Fruit fly (Drosophila melanogaster) whole organism, embryonic: Measurements from ENCODE around the gene Ir87a.
A peak's percentile ranks its signal among the peaks of the same experiment; 100 is the strongest.

Experiments
- Bteb2 ChIP-seq: fragments of 200-800 bp; sonication (Bioruptor generic); optimal IDR thresholded peaks from 2 replicates; lab custom pipeline; 2016; ENCODE audit warnings: missing biosample characterization, missing genetic modification characterization
- CG12219 ChIP-seq: fragments of 200-800 bp; sonication (Bioruptor generic); optimal IDR thresholded peaks from 3 replicates; lab custom pipeline; 2018; ENCODE audit warnings: missing biosample characterization, mild to moderate bottlenecking, missing genetic modification characterization
- CG12236 ChIP-seq: fragments of 200-800 bp; sonication (Bioruptor generic); optimal IDR thresholded peaks from 2 replicates; lab custom pipeline; 2016; ENCODE audit warnings: missing biosample characterization, missing genetic modification characterization
- CG1529 ChIP-seq: fragments of 200-800 bp; sonication (Bioruptor generic); optimal IDR thresholded peaks from 3 replicates; lab custom pipeline; 2018; ENCODE audit warnings: missing biosample characterization, missing genetic modification characterization
- CG16815 ChIP-seq: fragments of 200-800 bp; sonication (Bioruptor generic); optimal IDR thresholded peaks from 3 replicates; lab custom pipeline; 2017; ENCODE audit warnings: missing biosample characterization, mild to moderate bottlenecking, missing genetic modification characterization
- CG2199 ChIP-seq: fragments of 200-800 bp; sonication (Bioruptor generic); IDR thresholded peaks from 3 replicates; pipeline ENCODE4 v1.3.6; 2022; ENCODE audit warnings: missing biosample characterization, missing genetic modification characterization
- CG2678 ChIP-seq: fragments of 200-800 bp; sonication (Bioruptor generic); optimal IDR thresholded peaks from 3 replicates; lab custom pipeline; 2019; ENCODE audit warnings: missing biosample characterization, mild to moderate bottlenecking, missing genetic modification characterization, moderate library complexity
- CG2712 ChIP-seq: fragments of 200-800 bp; optimal IDR thresholded peaks from 3 replicates; lab custom pipeline; 2019; ENCODE audit warnings: missing biosample characterization, mild to moderate bottlenecking, missing genetic modification characterization, moderate library complexity
- CG2889 ChIP-seq: fragments of 200-800 bp; sonication (Bioruptor generic); IDR thresholded peaks from 3 replicates; pipeline ENCODE4 v1.3.6; 2022; ENCODE audit warnings: missing biosample characterization, missing genetic modification characterization
- CG30431 ChIP-seq: fragments of 200-800 bp; sonication (Bioruptor generic); optimal IDR thresholded peaks from 2 replicates; lab custom pipeline; 2017; ENCODE audit warnings: missing biosample characterization, missing genetic modification characterization
- CG31388 ChIP-seq: fragments of 200-800 bp; sonication (Bioruptor generic); optimal IDR thresholded peaks from 2 replicates; lab custom pipeline; 2016; ENCODE audit warnings: missing biosample characterization, missing genetic modification characterization
- CG3407 ChIP-seq: fragments of 200-800 bp; sonication (Bioruptor generic); optimal IDR thresholded peaks from 2 replicates; lab custom pipeline; 2018; ENCODE audit warnings: missing biosample characterization, mild to moderate bottlenecking, missing genetic modification characterization
- CG7357 ChIP-seq: fragments of 200-800 bp; sonication (Bioruptor generic); IDR thresholded peaks from 3 replicates; pipeline ENCODE4 v1.3.6; 2022; ENCODE audit warnings: missing biosample characterization, missing genetic modification characterization
- CG8281 ChIP-seq: fragments of 200-800 bp; sonication (Bioruptor generic); optimal IDR thresholded peaks from 2 replicates; lab custom pipeline; 2018; ENCODE audit warnings: missing biosample characterization, mild to moderate bottlenecking, missing genetic modification characterization, moderate library complexity
- CG8765 ChIP-seq: fragments of 200-800 bp; sonication (Bioruptor generic); IDR thresholded peaks from 2 replicates; pipeline ENCODE4 v1.3.6; 2022; ENCODE audit warnings: missing biosample characterization, missing genetic modification characterization
- CoRest ChIP-seq: fragments of 200-800 bp; sonication (Bioruptor generic); optimal IDR thresholded peaks from 3 replicates; lab custom pipeline; 2018; ENCODE audit warnings: missing biosample characterization, mild to moderate bottlenecking, missing genetic modification characterization, moderate library complexity
- Elba2 ChIP-seq: fragments of 200-800 bp; sonication (Bioruptor generic); optimal IDR thresholded peaks from 3 replicates; lab custom pipeline; 2016; ENCODE audit warnings: missing biosample characterization, missing genetic modification characterization
- H2.0 ChIP-seq: fragments of 200-800 bp; sonication (Bioruptor generic); IDR thresholded peaks from 2 replicates; pipeline ENCODE4 v1.3.6; 2022; ENCODE audit warnings: missing biosample characterization, missing genetic modification characterization
- HLH54F ChIP-seq: fragments of 200-800 bp; sonication (Bioruptor generic); optimal IDR thresholded peaks from 3 replicates; lab custom pipeline; 2016; ENCODE audit warnings: missing biosample characterization, missing genetic modification characterization
- Hr78 ChIP-seq, 2 experiments: fragments of 200-800 bp in 1 of 2; fragments of >200 bp in 1 of 2; sonication (Bioruptor generic) in 1 of 2; optimal IDR thresholded peaks; 2 replicates each; lab custom pipeline; 2017 to 2019; ENCODE audit warnings: missing biosample characterization in 2 of 2, missing genetic modification characterization in 2 of 2, mild to moderate bottlenecking in 1 of 2, moderate library complexity in 1 of 2
- Hsf ChIP-seq: fragments of 200-800 bp; sonication (Bioruptor generic); optimal IDR thresholded peaks from 3 replicates; lab custom pipeline; 2016; ENCODE audit warnings: missing biosample characterization, missing genetic modification characterization
- Mad ChIP-seq: fragments of 200-800 bp; sonication (Bioruptor generic); optimal IDR thresholded peaks from 2 replicates; lab custom pipeline; 2016; ENCODE audit warnings: missing biosample characterization, missing genetic modification characterization
- Nf-YA ChIP-seq: fragments of 200-800 bp; sonication (Bioruptor generic); IDR thresholded peaks from 2 replicates; pipeline ENCODE4 v1.3.6; 2022; ENCODE audit warnings: missing biosample characterization, missing genetic modification characterization
- Nf-YB ChIP-seq: fragments of 200-800 bp; sonication (Bioruptor generic); optimal IDR thresholded peaks from 3 replicates; lab custom pipeline; 2019; ENCODE audit warnings: missing biosample characterization, mild to moderate bottlenecking, missing genetic modification characterization, moderate library complexity
- Sry-δ ChIP-seq: fragments of 200-800 bp; sonication (Bioruptor generic); optimal IDR thresholded peaks from 2 replicates; lab custom pipeline; 2016; ENCODE audit warnings: missing biosample characterization, missing genetic modification characterization
- Taf1 ChIP-seq: fragments of 200-800 bp; sonication (Bioruptor generic); IDR thresholded peaks from 2 replicates; pipeline ENCODE4 v1.3.6; 2022; ENCODE audit warnings: missing biosample characterization, missing genetic modification characterization
- al ChIP-seq: fragments of 200-800 bp; sonication (Bioruptor generic); IDR thresholded peaks from 2 replicates; pipeline ENCODE4 v1.3.6; 2022; ENCODE audit warnings: missing biosample characterization, missing genetic modification characterization
- btn ChIP-seq: fragments of 200-800 bp; sonication (Bioruptor generic); optimal IDR thresholded peaks from 2 replicates; lab custom pipeline; 2016; ENCODE audit warnings: missing biosample characterization, missing genetic modification characterization
- croc ChIP-seq: fragments of 200-800 bp; sonication (Bioruptor generic); conservative IDR thresholded peaks from 3 replicates; pipeline ENCODE4 v1.3.6; 2022; ENCODE audit warnings: missing biosample characterization, missing genetic modification characterization
- cwo ChIP-seq: fragments of 200-800 bp; sonication (Bioruptor generic); optimal IDR thresholded peaks from 3 replicates; lab custom pipeline; 2017; ENCODE audit warnings: missing biosample characterization, missing genetic modification characterization, mild to moderate bottlenecking, moderate library complexity, missing genetic modification reagents
- dmrt99B ChIP-seq: fragments of 200-800 bp; sonication (Bioruptor generic); optimal IDR thresholded peaks from 2 replicates; lab custom pipeline; 2018; ENCODE audit warnings: missing biosample characterization, mild to moderate bottlenecking, missing genetic modification characterization, moderate library complexity
- dpn ChIP-seq, 2 experiments: fragments of 200-800 bp; sonication (Bioruptor generic); optimal IDR thresholded peaks; 3 replicates each; lab custom pipeline; 2016; ENCODE audit warnings: missing biosample characterization in 2 of 2, missing genetic modification characterization in 2 of 2
- emc ChIP-seq: fragments of 200-800 bp; sonication (Bioruptor generic); optimal IDR thresholded peaks from 2 replicates; lab custom pipeline; 2016; ENCODE audit warnings: missing biosample characterization, missing genetic modification characterization
- en ChIP-seq: fragments of 200-800 bp; sonication (Bioruptor generic); optimal IDR thresholded peaks from 2 replicates; lab custom pipeline; 2016; ENCODE audit warnings: missing biosample characterization, missing genetic modification characterization
- gsb ChIP-seq: fragments of 200-800 bp; sonication (Bioruptor generic); IDR thresholded peaks from 2 replicates; pipeline ENCODE4 v1.3.6; 2022; ENCODE audit warnings: missing biosample characterization, missing genetic modification characterization
- hb ChIP-seq: fragments of 200-800 bp; sonication (Bioruptor generic); IDR thresholded peaks from 3 replicates; pipeline ENCODE4 v1.3.6; 2022; ENCODE audit warnings: missing biosample characterization, missing genetic modification characterization; ENCODE audit not compliant: partially characterized antibody
- hth ChIP-seq: fragments of >200 bp; optimal IDR thresholded peaks from 2 replicates; lab custom pipeline; 2017; ENCODE audit warnings: inconsistent platforms
- insv ChIP-seq, 2 experiments: fragments of 200-800 bp; sonication (Bioruptor generic); optimal IDR thresholded peaks; 3 replicates each; lab custom pipeline; 2016 to 2018; ENCODE audit warnings: missing biosample characterization in 2 of 2, missing genetic modification characterization in 2 of 2
- kah ChIP-seq: fragments of 200-800 bp; sonication (Bioruptor generic); optimal IDR thresholded peaks from 2 replicates; lab custom pipeline; 2018; ENCODE audit warnings: missing biosample characterization, mild to moderate bottlenecking, missing genetic modification characterization
- oc ChIP-seq: fragments of 200-800 bp; sonication (Bioruptor generic); optimal IDR thresholded peaks from 2 replicates; lab custom pipeline; 2018; ENCODE audit warnings: missing biosample characterization, mild to moderate bottlenecking, missing genetic modification characterization, moderate library complexity
- pita ChIP-seq: fragments of 200-800 bp; sonication (Bioruptor generic); optimal IDR thresholded peaks from 2 replicates; lab custom pipeline; 2017; ENCODE audit warnings: missing biosample characterization, mild to moderate bottlenecking, missing genetic modification characterization
- sens-2 ChIP-seq: fragments of 200-800 bp; sonication (Bioruptor generic); IDR thresholded peaks from 2 replicates; pipeline ENCODE4 v1.3.6; 2022; ENCODE audit warnings: missing biosample characterization, missing genetic modification characterization
- sim ChIP-seq: fragments of 200-800 bp; sonication (Bioruptor generic); IDR thresholded peaks from 2 replicates; pipeline ENCODE4 v1.3.6; 2022; ENCODE audit warnings: missing biosample characterization, missing genetic modification characterization
- sisA ChIP-seq: fragments of 200-800 bp; sonication (Bioruptor generic); IDR thresholded peaks from 2 replicates; pipeline ENCODE4 v1.3.6; 2022; ENCODE audit warnings: missing biosample characterization, missing genetic modification characterization
- sug ChIP-seq: fragments of 200-800 bp; optimal IDR thresholded peaks from 2 replicates; lab custom pipeline; 2019; ENCODE audit warnings: missing biosample characterization, mild to moderate bottlenecking, missing genetic modification characterization, moderate library complexity
- unc-4 ChIP-seq: fragments of 200-800 bp; sonication (Bioruptor generic); IDR thresholded peaks from 2 replicates; pipeline ENCODE4 v1.3.6; 2022; ENCODE audit warnings: missing biosample characterization, missing genetic modification characterization; ENCODE audit not compliant: partially characterized antibody
- yki ChIP-seq: fragments of >200 bp; optimal IDR thresholded peaks from 3 replicates; lab custom pipeline; 2018
- zf30C ChIP-seq: fragments of 200-800 bp; sonication (Bioruptor generic); optimal IDR thresholded peaks from 3 replicates; lab custom pipeline; 2018; ENCODE audit warnings: missing biosample characterization, mild to moderate bottlenecking, missing genetic modification characterization

The Ir87a gene

DNA sequence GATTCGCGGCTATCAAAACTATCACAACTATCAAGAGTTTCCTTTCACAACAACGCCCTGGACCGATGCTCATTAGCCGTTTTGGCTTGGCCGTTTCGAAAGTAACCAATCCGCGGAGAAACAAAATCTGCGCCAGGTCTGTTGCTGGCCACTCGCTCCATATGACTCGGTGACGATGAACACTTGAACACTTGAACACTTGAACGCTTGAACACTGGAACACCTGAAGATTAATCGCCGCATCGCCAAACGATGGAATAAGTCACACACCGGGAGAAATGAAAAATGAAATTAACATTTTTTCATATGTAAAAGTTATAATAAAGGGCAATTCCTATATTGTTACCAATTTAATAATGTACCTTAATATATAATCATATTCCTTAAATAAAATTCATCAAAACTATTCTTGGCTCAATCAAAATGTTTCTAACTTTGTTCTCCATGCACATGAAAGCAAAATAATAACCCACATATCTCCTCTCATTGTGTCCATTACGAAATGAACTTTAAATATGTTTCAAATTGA is 2.9 kb upstream of the Ir87a start:
- TF ChIP-seq CG7357 (GFP tag; lab: Robert Waterston, UW) (no peak), Nf-YA (GFP tag; lab: Robert Waterston, UW) (no peak), CG8281 (tag; lab: Kevin White, UChicago) (peak; percentile 92)

DNA sequence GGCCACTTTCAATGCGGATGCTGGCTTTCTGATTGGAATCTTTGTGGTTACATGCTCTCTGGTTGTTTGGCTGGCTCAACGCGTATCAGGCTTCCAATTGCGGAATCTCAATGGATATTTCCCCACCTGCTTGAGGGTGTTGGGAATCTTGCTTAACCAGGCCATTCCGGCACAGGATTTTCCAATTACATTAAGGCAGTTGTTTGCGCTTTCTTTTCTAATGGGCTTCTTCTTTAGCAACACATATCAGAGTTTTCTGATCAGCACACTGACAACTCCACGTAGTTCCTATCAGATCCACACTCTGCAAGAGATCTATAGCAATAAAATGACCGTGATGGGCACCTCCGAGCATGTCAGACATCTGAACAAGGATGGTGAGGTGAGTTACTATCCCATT is 2.1 kb downstream of the Ir87a start:
- no peak for TF ChIP-seq al
- TF ChIP-seq dmrt99B (tag; lab: Kevin White, UChicago) = no peak
- no peak for TF ChIP-seq emc (GFP tag; lab: Kevin White, UChicago)
- no peak for TF ChIP-seq sim (GFP tag; lab: Robert Waterston, UW)
- no peak for TF ChIP-seq gsb (GFP tag; lab: Robert Waterston, UW)
- TF ChIP-seq CG30431 (GFP tag; lab: Kevin White, UChicago) = no peak
- TF ChIP-seq CG1529 = no peak
- peak; percentile 44 for TF ChIP-seq Elba2 (GFP tag; lab: Kevin White, UChicago)
- peak in 1 of 2 experiments; percentile 92 for TF ChIP-seq insv (GFP tag; optimal IDR thresholded peaks at IDR 0.05; lab: Kevin White, UChicago)
- TF ChIP-seq CG12236 (GFP tag; lab: Kevin White, UChicago) = no peak
- TF ChIP-seq pita (GFP tag; lab: Kevin White, UChicago) = no peak
- TF ChIP-seq unc-4 (GFP tag; lab: Robert Waterston, UW) = no peak
- no peak for TF ChIP-seq H2.0 (GFP tag; lab: Robert Waterston, UW)

DNA sequence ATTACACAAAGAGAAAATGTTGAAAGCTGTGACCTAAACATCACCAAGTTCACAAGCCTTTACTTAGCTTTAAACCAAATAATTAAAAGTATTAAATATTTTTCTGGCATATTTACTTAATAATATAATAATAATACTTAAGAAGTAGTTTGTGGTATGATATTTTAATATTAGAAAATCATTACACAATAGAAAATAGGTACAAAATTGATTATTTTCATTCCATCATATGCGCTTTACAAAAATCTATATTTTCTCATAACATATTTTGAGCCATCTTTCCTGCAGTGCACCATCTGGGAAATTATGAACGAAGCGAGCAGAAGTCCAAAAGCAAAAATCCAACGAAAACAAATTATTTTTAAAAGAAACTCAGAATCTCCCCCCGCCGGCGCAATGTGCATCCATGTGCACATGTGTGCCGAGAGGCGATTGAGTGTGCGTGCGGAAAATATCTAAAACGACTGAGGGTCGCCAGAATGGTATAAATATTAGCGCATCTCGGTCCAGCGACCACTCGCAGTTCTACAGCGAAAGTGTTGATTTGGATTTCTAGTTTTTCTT is 5.5 kb downstream of the Ir87a start, which contains the start of gene Act87E:
Act87E (plus strand) TSS at position 514 of the 564 bp plus-strand sequence.
- TF ChIP-seq btn (GFP tag; lab: Kevin White, UChicago) = no peak
- TF ChIP-seq dpn (GFP tag; optimal IDR thresholded peaks at IDR 0.05; lab: Kevin White, UChicago) = peak in 1 of 2 experiments; percentile 41
- TF ChIP-seq cwo (GFP tag; lab: Kevin White, UChicago) = peak; percentile 39
- no peak for TF ChIP-seq CG2199 (GFP tag; lab: Robert Waterston, UW)
- TF ChIP-seq CG16815 (GFP tag; lab: Kevin White, UChicago) = peak; percentile 54
- TF ChIP-seq HLH54F (GFP tag; lab: Kevin White, UChicago) = no peak
- peak; percentile 6 for TF ChIP-seq CG31388 (GFP tag; lab: Kevin White, UChicago)
- TF ChIP-seq hth (lab: Kevin White, UChicago) = no peak
- no peak for TF ChIP-seq sens-2
- peak; percentile 55; the same call in 1 of the 2 replicates for TF ChIP-seq sisA (GFP tag; lab: Robert Waterston, UW)
- TF ChIP-seq zf30C (GFP tag; lab: Kevin White, UChicago) = peak; percentile 80
- TF ChIP-seq oc (tag; lab: Kevin White, UChicago) = peak; percentile 19
- TF ChIP-seq yki (lab: Kevin White, UChicago) = no peak
- no peak for TF ChIP-seq Hsf
- no peak for TF ChIP-seq hb (GFP tag; lab: Robert Waterston, UW)
- peak; percentile 83 for TF ChIP-seq CoRest (tag; lab: Kevin White, UChicago)
- TF ChIP-seq croc = peak; percentile 47; the same call in 1 of the 3 replicates
- TF ChIP-seq insv (GFP tag; optimal IDR thresholded peaks at IDR 0.05; lab: Kevin White, UChicago) = no peak
- TF ChIP-seq en (GFP tag; lab: Kevin White, UChicago) = no peak
- peak; percentile 87 for TF ChIP-seq CG2678
- TF ChIP-seq CG3407 (GFP tag; lab: Kevin White, UChicago) = peak; percentile 54
- TF ChIP-seq Bteb2 (GFP tag; lab: Kevin White, UChicago) = no peak
- peak; percentile 87 for TF ChIP-seq CG2712 (tag; lab: Kevin White, UChicago)
- TF ChIP-seq CG30431 (GFP tag; lab: Kevin White, UChicago) = peak; percentile 44
- peak; percentile 33 for TF ChIP-seq kah
- peak; percentile 47 for TF ChIP-seq sug (tag; lab: Kevin White, UChicago)
- no peak for TF ChIP-seq CG12219 (GFP tag; lab: Kevin White, UChicago)
- no peak for TF ChIP-seq Sry-δ (GFP tag; lab: Kevin White, UChicago)
- TF ChIP-seq Hr78 (GFP tag; optimal IDR thresholded peaks at IDR 0.05; lab: Kevin White, UChicago) = peak in 1 of 2 experiments; percentile 60
- no peak for TF ChIP-seq Mad (GFP tag; lab: Kevin White, UChicago)
- no peak for TF ChIP-seq Taf1 (GFP tag; lab: Robert Waterston, UW)
- no peak for TF ChIP-seq CG8765
- peak; percentile 47 for TF ChIP-seq Nf-YB (GFP tag; lab: Kevin White, UChicago)
- no peak for TF ChIP-seq CG2889 (GFP tag; lab: Robert Waterston, UW)
